Fruit fly (Drosophila melanogaster) whole organism, embryonic: ENCODE measurements around the gene spg.

Source experiments
- CG10267 ChIP-seq: fragments of 200-800 bp; sonication (Bioruptor generic); optimal IDR thresholded peaks from 2 replicates; lab custom pipeline; 2018; ENCODE audit warnings: missing biosample characterization, mild to moderate bottlenecking, missing genetic modification characterization, moderate library complexity
- CG10274 ChIP-seq: fragments of 200-800 bp; sonication (Bioruptor generic); optimal IDR thresholded peaks from 3 replicates; lab custom pipeline; 2017; ENCODE audit warnings: missing biosample characterization, mild to moderate bottlenecking, missing genetic modification characterization
- CG10565 ChIP-seq: fragments of 200-800 bp; sonication (Bioruptor generic); optimal IDR thresholded peaks from 3 replicates; lab custom pipeline; 2016; ENCODE audit warnings: missing biosample characterization, mild to moderate bottlenecking, missing genetic modification characterization
- CG12942 ChIP-seq: fragments of 200-800 bp; sonication (Bioruptor generic); optimal IDR thresholded peaks from 3 replicates; lab custom pipeline; 2016; ENCODE audit warnings: missing biosample characterization, missing genetic modification characterization
- CG17328 ChIP-seq: fragments of 200-800 bp; sonication (Bioruptor generic); IDR thresholded peaks from 2 replicates; pipeline ENCODE4 v1.3.6; 2022; ENCODE audit warnings: missing biosample characterization, missing genetic modification characterization
- CG2116 ChIP-seq: fragments of 200-800 bp; sonication (Bioruptor generic); optimal IDR thresholded peaks from 3 replicates; lab custom pipeline; 2018; ENCODE audit warnings: missing biosample characterization, mild to moderate bottlenecking, missing genetic modification characterization
- CG2202 ChIP-seq: fragments of 200-800 bp; sonication (Bioruptor generic); optimal IDR thresholded peaks from 2 replicates; lab custom pipeline; 2018; ENCODE audit warnings: missing biosample characterization, mild to moderate bottlenecking, missing genetic modification characterization
- CG2875 ChIP-seq: fragments of 200-800 bp; sonication (Bioruptor generic); optimal IDR thresholded peaks from 2 replicates; lab custom pipeline; 2017; ENCODE audit warnings: missing biosample characterization, mild to moderate bottlenecking, missing genetic modification characterization, missing genetic modification reagents
- CG31388 ChIP-seq: fragments of 200-800 bp; sonication (Bioruptor generic); optimal IDR thresholded peaks from 2 replicates; lab custom pipeline; 2016; ENCODE audit warnings: missing biosample characterization, missing genetic modification characterization
- CG3838 ChIP-seq: fragments of 200-800 bp; sonication (Bioruptor generic); optimal IDR thresholded peaks from 3 replicates; lab custom pipeline; 2016; ENCODE audit warnings: missing biosample characterization, missing genetic modification characterization
- CG42726 ChIP-seq: fragments of 200-800 bp; sonication (Bioruptor generic); IDR thresholded peaks from 2 replicates; pipeline ENCODE4 v1.3.6; 2022; ENCODE audit warnings: missing biosample characterization, missing genetic modification characterization; ENCODE audit not compliant: partially characterized antibody
- CG4282 ChIP-seq: fragments of 200-800 bp; sonication (Bioruptor generic); optimal IDR thresholded peaks from 2 replicates; lab custom pipeline; 2016; ENCODE audit warnings: missing biosample characterization, missing genetic modification characterization
- CG43689 ChIP-seq: fragments of 200-800 bp; sonication (Bioruptor generic); IDR thresholded peaks from 2 replicates; pipeline ENCODE4 v1.3.6; 2022; ENCODE audit warnings: missing biosample characterization, missing genetic modification characterization
- CG5245 ChIP-seq: fragments of 200-800 bp; sonication (Bioruptor generic); optimal IDR thresholded peaks from 3 replicates; lab custom pipeline; 2016; ENCODE audit warnings: missing biosample characterization, missing genetic modification characterization
- CG6175 ChIP-seq: fragments of 200-800 bp; sonication (Bioruptor generic); IDR thresholded peaks from 3 replicates; pipeline ENCODE4 v1.3.6; 2022; ENCODE audit warnings: missing biosample characterization, missing genetic modification characterization
- CG7372 ChIP-seq: fragments of 200-800 bp; sonication (Bioruptor generic); IDR thresholded peaks from 2 replicates; pipeline ENCODE4 v1.3.6; 2022; ENCODE audit warnings: missing biosample characterization, missing genetic modification characterization
- CG8765 ChIP-seq: fragments of 200-800 bp; sonication (Bioruptor generic); IDR thresholded peaks from 2 replicates; pipeline ENCODE4 v1.3.6; 2022; ENCODE audit warnings: missing biosample characterization, missing genetic modification characterization
- CG8924 ChIP-seq: fragments of 200-800 bp; optimal IDR thresholded peaks from 3 replicates; lab custom pipeline; 2019; ENCODE audit warnings: missing biosample characterization, mild to moderate bottlenecking, missing genetic modification characterization, moderate library complexity
- CG8944 ChIP-seq: fragments of 200-800 bp; sonication (Bioruptor generic); optimal IDR thresholded peaks from 3 replicates; lab custom pipeline; 2016; ENCODE audit warnings: missing biosample characterization, missing genetic modification characterization
- CG9932 ChIP-seq: fragments of 200-800 bp; sonication (Bioruptor generic); IDR thresholded peaks from 2 replicates; pipeline ENCODE4 v1.3.6; 2022; ENCODE audit warnings: missing biosample characterization, missing genetic modification characterization
- D19A ChIP-seq: fragments of 200-800 bp; optimal IDR thresholded peaks from 3 replicates; lab custom pipeline; 2019; ENCODE audit warnings: missing biosample characterization, mild to moderate bottlenecking, missing genetic modification characterization, moderate library complexity
- Ets65A ChIP-seq: fragments of 200-800 bp; sonication (Bioruptor generic); peaks from one replicate; lab custom pipeline; 2016; ENCODE audit warnings: missing biosample characterization, missing genetic modification characterization
- Hey ChIP-seq: fragments of 200-800 bp; sonication (Bioruptor generic); optimal IDR thresholded peaks from 3 replicates; lab custom pipeline; 2018; ENCODE audit warnings: missing biosample characterization, mild to moderate bottlenecking, missing genetic modification characterization
- Hsf ChIP-seq: fragments of 200-800 bp; sonication (Bioruptor generic); optimal IDR thresholded peaks from 3 replicates; lab custom pipeline; 2016; ENCODE audit warnings: missing biosample characterization, missing genetic modification characterization
- Mad ChIP-seq: fragments of 200-800 bp; sonication (Bioruptor generic); optimal IDR thresholded peaks from 2 replicates; lab custom pipeline; 2016; ENCODE audit warnings: missing biosample characterization, missing genetic modification characterization
- Max ChIP-seq: fragments of 200-800 bp; sonication (Bioruptor generic); optimal IDR thresholded peaks from 2 replicates; lab custom pipeline; 2016; ENCODE audit warnings: missing biosample characterization, mild to moderate bottlenecking, missing genetic modification characterization
- Rfx ChIP-seq: fragments of 200-800 bp; sonication (Bioruptor generic); IDR thresholded peaks from 2 replicates; pipeline ENCODE4 v1.3.6; 2022; ENCODE audit warnings: missing biosample characterization, missing genetic modification characterization
- Sry-β ChIP-seq: fragments of 200-800 bp; sonication (Bioruptor generic); optimal IDR thresholded peaks from 2 replicates; lab custom pipeline; 2018; ENCODE audit warnings: missing biosample characterization, mild to moderate bottlenecking, missing genetic modification characterization, moderate library complexity
- Sry-δ ChIP-seq: fragments of 200-800 bp; sonication (Bioruptor generic); optimal IDR thresholded peaks from 2 replicates; lab custom pipeline; 2016; ENCODE audit warnings: missing biosample characterization, missing genetic modification characterization
- Xrp1 ChIP-seq: fragments of 200-800 bp; sonication (Bioruptor generic); IDR thresholded peaks from 2 replicates; pipeline ENCODE4 v1.3.6; 2022; ENCODE audit warnings: missing biosample characterization, missing genetic modification characterization
- YL-1 ChIP-seq: fragments of 200-800 bp; sonication (Bioruptor generic); optimal IDR thresholded peaks from 3 replicates; lab custom pipeline; 2017; ENCODE audit warnings: missing biosample characterization, mild to moderate bottlenecking, missing genetic modification characterization
- bcd ChIP-seq: fragments of 200-800 bp; sonication (Bioruptor generic); optimal IDR thresholded peaks from 2 replicates; lab custom pipeline; 2017; ENCODE audit warnings: missing biosample characterization, mild to moderate bottlenecking, missing genetic modification characterization
- cad ChIP-seq: fragments of >200 bp; optimal IDR thresholded peaks from 2 replicates; lab custom pipeline; 2017; ENCODE audit warnings: missing biosample characterization, missing genetic modification characterization
- chm ChIP-seq: fragments of 200-800 bp; sonication (Bioruptor generic); IDR thresholded peaks from 2 replicates; pipeline ENCODE4 v1.3.6; 2022; ENCODE audit warnings: missing biosample characterization, missing genetic modification characterization
- dimm ChIP-seq: fragments of 200-800 bp; sonication (Bioruptor generic); IDR thresholded peaks from 2 replicates; pipeline ENCODE4 v1.3.6; 2022; ENCODE audit warnings: missing biosample characterization, missing genetic modification characterization
- exex ChIP-seq: fragments of 200-800 bp; sonication (Bioruptor generic); optimal IDR thresholded peaks from 4 replicates; lab custom pipeline; 2018; ENCODE audit warnings: missing biosample characterization, mild to moderate bottlenecking, missing genetic modification characterization, moderate library complexity
- fd64A ChIP-seq: fragments of 200-800 bp; sonication (Bioruptor generic); optimal IDR thresholded peaks from 3 replicates; lab custom pipeline; 2018; ENCODE audit warnings: missing biosample characterization, mild to moderate bottlenecking, missing genetic modification characterization
- jigr1 ChIP-seq: fragments of 200-800 bp; sonication (Bioruptor generic); IDR thresholded peaks from 3 replicates; pipeline ENCODE4 v1.3.6; 2022; ENCODE audit warnings: missing biosample characterization, missing genetic modification characterization
- kah ChIP-seq: fragments of 200-800 bp; sonication (Bioruptor generic); optimal IDR thresholded peaks from 2 replicates; lab custom pipeline; 2018; ENCODE audit warnings: missing biosample characterization, mild to moderate bottlenecking, missing genetic modification characterization
- mirr ChIP-seq: fragments of 200-800 bp; sonication (Bioruptor generic); optimal IDR thresholded peaks from 3 replicates; lab custom pipeline; 2018; ENCODE audit warnings: missing biosample characterization, mild to moderate bottlenecking, missing genetic modification characterization
- nmo ChIP-seq: fragments of 200-800 bp; sonication (Bioruptor generic); optimal IDR thresholded peaks from 2 replicates; lab custom pipeline; 2018; ENCODE audit warnings: missing biosample characterization, mild to moderate bottlenecking, missing genetic modification characterization, moderate library complexity
- pfk ChIP-seq: fragments of 200-800 bp; sonication (Bioruptor generic); optimal IDR thresholded peaks from 2 replicates; lab custom pipeline; 2018; ENCODE audit warnings: missing biosample characterization, mild to moderate bottlenecking, missing genetic modification characterization, moderate library complexity
- pnt ChIP-seq: fragments of 200-800 bp; sonication (Bioruptor generic); optimal IDR thresholded peaks from 3 replicates; lab custom pipeline; 2016; ENCODE audit warnings: missing biosample characterization, missing genetic modification characterization
- psq ChIP-seq: fragments of 200-800 bp; sonication (Bioruptor generic); optimal IDR thresholded peaks from 2 replicates; lab custom pipeline; 2017; ENCODE audit warnings: missing biosample characterization, missing genetic modification characterization
- sc ChIP-seq, 3 experiments: fragments of >200 bp in 2 of 3; fragments of 200-800 bp in 1 of 3; sonication (Bioruptor generic) in 1 of 3; optimal IDR thresholded peaks; 2 replicates in 2 of 3; 3 replicates in 1 of 3; lab custom pipeline; 2017; ENCODE audit warnings: mild to moderate bottlenecking in 1 of 3, missing biosample characterization in 1 of 3, missing genetic modification characterization in 1 of 3, missing genetic modification reagents in 1 of 3
- seq ChIP-seq: fragments of 200-800 bp; sonication (Bioruptor generic); IDR thresholded peaks from 2 replicates; pipeline ENCODE4 v1.3.6; 2022; ENCODE audit warnings: missing biosample characterization, missing genetic modification characterization
- sisA ChIP-seq: fragments of 200-800 bp; sonication (Bioruptor generic); IDR thresholded peaks from 2 replicates; pipeline ENCODE4 v1.3.6; 2022; ENCODE audit warnings: missing biosample characterization, missing genetic modification characterization
- sna ChIP-seq: fragments of 200-800 bp; sonication (Bioruptor generic); IDR thresholded peaks from 2 replicates; pipeline ENCODE4 v1.3.6; 2022; ENCODE audit warnings: missing biosample characterization, missing genetic modification characterization; ENCODE audit not compliant: partially characterized antibody
- so ChIP-seq: fragments of 200-800 bp; sonication (Bioruptor generic); IDR thresholded peaks from 3 replicates; pipeline ENCODE4 v1.3.6; 2022; ENCODE audit warnings: missing biosample characterization, missing genetic modification characterization
- zfh1 ChIP-seq: fragments of 200-800 bp; sonication (Bioruptor generic); IDR thresholded peaks from 3 replicates; pipeline ENCODE4 v1.3.6; 2022; ENCODE audit warnings: missing biosample characterization, missing genetic modification characterization

The spg gene

DNA sequence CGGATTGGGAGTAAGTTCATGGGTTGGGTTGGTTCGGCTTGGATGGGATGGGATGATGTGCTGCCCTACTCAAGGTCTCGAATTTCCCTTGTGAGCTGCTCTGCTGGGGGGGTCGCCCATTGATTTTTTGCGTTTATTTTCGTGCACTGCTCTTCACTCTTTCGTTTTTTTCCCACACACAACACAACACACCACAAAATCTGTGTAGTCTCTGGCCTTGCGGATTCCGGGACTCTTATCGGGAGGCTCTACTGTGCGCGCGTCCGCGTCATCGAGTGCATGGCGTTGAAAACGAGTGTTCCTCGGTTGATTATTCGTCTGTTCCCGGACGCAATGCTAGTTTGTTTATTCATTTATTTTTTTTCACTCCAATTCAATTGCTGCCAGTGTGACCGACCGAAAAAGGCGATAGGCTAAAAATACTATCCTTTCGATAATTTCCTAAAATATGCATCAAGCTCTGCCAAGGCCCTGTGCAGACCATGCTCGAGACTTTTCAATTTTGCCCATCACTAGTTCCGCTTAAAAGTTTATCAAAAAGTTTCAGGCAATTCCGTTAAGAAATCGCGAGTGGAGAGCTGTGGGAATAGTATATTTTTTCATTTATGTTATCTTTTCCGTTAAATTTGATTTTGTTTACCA, 13.3 kb upstream of the spg start, which contains the start of gene WASp (continued):
- peak; percentile 14 for TF ChIP-seq pfk (GFP tag; lab: Kevin White, UChicago)
- TF ChIP-seq Hsf (GFP tag; lab: Kevin White, UChicago), result peak; percentile 81
- peak; percentile 22 for TF ChIP-seq mirr (GFP tag; lab: Kevin White, UChicago)
- TF ChIP-seq CG8765 (GFP tag; lab: Robert Waterston, UW), result peak; percentile 42; the same call in 1 of the 2 replicates
- TF ChIP-seq CG12942 (GFP tag; lab: Kevin White, UChicago), result peak; percentile 25
- TF ChIP-seq Sry-δ (GFP tag; lab: Kevin White, UChicago), result peak; percentile 94
- peak; percentile 56 for TF ChIP-seq CG4282 (GFP tag; lab: Kevin White, UChicago)
- peak; percentile 68 for TF ChIP-seq CG10267 (tag; lab: Kevin White, UChicago)
- TF ChIP-seq so (GFP tag; lab: Robert Waterston, UW), result peak; percentile 68; the same call in 1 of the 3 replicates
- TF ChIP-seq dimm (GFP tag; lab: Robert Waterston, UW), result no peak
- no peak for TF ChIP-seq kah (GFP tag; lab: Kevin White, UChicago)
- peak; percentile 31; the same call in 1 of the 2 replicates for TF ChIP-seq CG7372
- no peak for TF ChIP-seq fd64A (GFP tag; lab: Kevin White, UChicago)
- TF ChIP-seq CG6175 (GFP tag; lab: Robert Waterston, UW), result no peak
- TF ChIP-seq CG8924 (tag; lab: Kevin White, UChicago), result peak; percentile 49
- peak; percentile 86 for TF ChIP-seq CG2116
- peak; percentile 20 for TF ChIP-seq CG5245 (GFP tag; lab: Kevin White, UChicago)
- no peak for TF ChIP-seq D19A (tag; lab: Kevin White, UChicago)
- TF ChIP-seq Rfx (GFP tag; lab: Robert Waterston, UW), result peak; percentile 86
- no peak for TF ChIP-seq sna
- TF ChIP-seq CG8944, result peak; percentile 49
- peak; percentile 74 for TF ChIP-seq CG9932
- TF ChIP-seq exex, result peak; percentile 7
- TF ChIP-seq CG3838 (GFP tag; lab: Kevin White, UChicago), result peak; percentile 61
- no peak for TF ChIP-seq sisA (GFP tag; lab: Robert Waterston, UW)
- no peak; the same call in 1 of the 2 replicates for TF ChIP-seq CG43689 (GFP tag; lab: Robert Waterston, UW)
- peak; percentile 80 for TF ChIP-seq bcd (GFP tag; lab: Kevin White, UChicago)
- TF ChIP-seq CG2202 (tag; lab: Kevin White, UChicago), result peak; percentile 41
- TF ChIP-seq zfh1, result peak; percentile 78
- TF ChIP-seq Ets65A (GFP tag; lab: Kevin White, UChicago), result peak; percentile 99
- no peak for TF ChIP-seq jigr1 (GFP tag; lab: Robert Waterston, UW)
- TF ChIP-seq Hey (tag; lab: Kevin White, UChicago), result peak; percentile 45
- peak; percentile 78 for TF ChIP-seq nmo
- TF ChIP-seq CG17328 (GFP tag; lab: Robert Waterston, UW), result peak; percentile 68
- TF ChIP-seq chm (GFP tag; lab: Robert Waterston, UW), result peak; percentile 77
- TF ChIP-seq CG10274, result peak; percentile 15
- no peak for TF ChIP-seq sc (optimal IDR thresholded peaks at IDR 0.05; lab: Kevin White, UChicago)
- peak; percentile 19 for TF ChIP-seq sc (GFP tag; optimal IDR thresholded peaks at IDR 0.05; lab: Kevin White, UChicago)
- peak; percentile 61 for TF ChIP-seq Max (GFP tag; lab: Kevin White, UChicago)
- TF ChIP-seq CG31388, result no peak
- peak; percentile 26 for TF ChIP-seq pnt
- no peak for TF ChIP-seq Sry-β (GFP tag; lab: Kevin White, UChicago)
- peak; percentile 33 for TF ChIP-seq CG2875 (GFP tag; lab: Kevin White, UChicago)
- peak; percentile 69 for TF ChIP-seq CG42726 (GFP tag; lab: Robert Waterston, UW)
- no peak for TF ChIP-seq cad (GFP tag; lab: Kevin White, UChicago)
- TF ChIP-seq CG10565 (GFP tag; lab: Kevin White, UChicago), result no peak
- TF ChIP-seq YL-1 (GFP tag; lab: Kevin White, UChicago), result peak; percentile 89
- TF ChIP-seq seq, result peak; percentile 22; the same call in 1 of the 2 replicates
- TF ChIP-seq Xrp1 (GFP tag; lab: Robert Waterston, UW), result peak; percentile 20; the same call in 1 of the 2 replicates
- peak; percentile 78 for TF ChIP-seq Mad
- TF ChIP-seq psq (GFP tag; lab: Kevin White, UChicago), result no peak
